Worm (Caenorhabditis elegans): Measurements from ENCODE around the gene pgph-3.

The pgph-3 gene

DNA sequence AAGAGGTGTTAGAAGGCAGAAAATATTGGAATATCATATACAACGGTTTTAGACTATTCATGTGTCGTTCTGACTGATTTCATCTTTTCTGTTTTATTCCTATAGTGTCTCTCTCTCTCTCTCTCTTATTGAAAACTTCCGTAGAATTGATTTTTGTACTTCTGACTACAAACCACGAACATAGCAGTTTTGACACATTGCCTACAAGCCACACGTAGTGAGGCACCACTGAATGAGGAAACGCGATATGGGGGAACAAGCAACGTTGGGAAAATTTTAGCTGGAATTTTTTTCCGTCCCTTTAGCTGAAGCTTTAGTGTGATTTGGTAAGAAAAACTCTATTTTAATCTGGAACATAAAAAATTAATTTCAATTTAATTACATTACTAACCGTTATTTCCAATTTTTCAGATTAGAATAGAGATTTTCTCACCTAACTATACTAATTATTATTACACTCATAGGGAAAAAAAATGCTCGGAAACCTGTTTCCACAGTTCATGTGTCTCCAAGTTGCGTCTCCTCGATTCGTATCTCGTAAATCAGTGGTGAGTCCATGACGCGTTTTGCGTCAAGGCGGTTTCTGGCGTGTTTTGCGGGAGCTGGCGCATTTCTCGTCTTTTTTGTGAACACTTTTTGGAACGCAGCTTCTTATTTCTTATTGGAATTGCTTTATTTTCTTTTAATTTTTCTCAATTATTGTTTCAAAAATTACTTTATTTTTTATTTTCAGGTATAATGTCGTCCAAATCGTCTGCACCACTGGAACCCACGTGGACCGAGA, 27.0 kb upstream of the pgph-3 start, which contains the start of the genes nhr-142 and F44E7.9 (continued):
- TF ChIP-seq fkh-10 (GFP tag; optimal IDR thresholded peaks at IDR 0.05), result peak; percentile 77
- no peak for TF ChIP-seq nhr-28 (tag; optimal IDR thresholded peaks at IDR 0.05)
- peak; percentile 75 for TF ChIP-seq fos-1 (tag; optimal IDR thresholded peaks at IDR 0.05)
- TF ChIP-seq lir-3 (tag; optimal IDR thresholded peaks at IDR 0.05; ENCODE audit: poor library complexity), result peak; percentile 70
- no peak for TF ChIP-seq ets-5 (GFP tag; IDR thresholded peaks at IDR 0.05)
- TF ChIP-seq ama-1 (optimal IDR thresholded peaks at IDR 0.05), result no peak
- peak; percentile 57 for TF ChIP-seq C04F5.9 (tag; optimal IDR thresholded peaks at IDR 0.05)
- peak; percentile 42 for TF ChIP-seq nhr-11 (tag; optimal IDR thresholded peaks at IDR 0.05)
- no peak for TF ChIP-seq unc-30 (tag; optimal IDR thresholded peaks at IDR 0.05)
- TF ChIP-seq ceh-90 (tag; optimal IDR thresholded peaks at IDR 0.05), result no peak
- peak; percentile 49 for TF ChIP-seq ztf-4 (tag; optimal IDR thresholded peaks at IDR 0.05)
- TF ChIP-seq nhr-12 (tag; optimal IDR thresholded peaks at IDR 0.05), result no peak
- peak; percentile 84 for TF ChIP-seq unc-86 (tag; optimal IDR thresholded peaks at IDR 0.05)
- TF ChIP-seq lsy-2 (tag; optimal IDR thresholded peaks at IDR 0.05), result peak; percentile 82 to 90
- peak; percentile 71 for TF ChIP-seq nhr-77 (tag; optimal IDR thresholded peaks at IDR 0.05)
- TF ChIP-seq nhr-90 (tag; optimal IDR thresholded peaks at IDR 0.05; ENCODE audit: poor library complexity), result peak; percentile 90
- no peak for TF ChIP-seq efl-3 (GFP tag; optimal IDR thresholded peaks at IDR 0.05)
- peak; percentile 68 for TF ChIP-seq grh-1 (GFP tag; IDR thresholded peaks at IDR 0.05)
- peak; percentile 38 for TF ChIP-seq zip-4 (GFP tag; optimal IDR thresholded peaks at IDR 0.05)
- TF ChIP-seq lin-14 (GFP tag; optimal IDR thresholded peaks at IDR 0.05), result peak; percentile 91
- TF ChIP-seq elt-3 (tag; optimal IDR thresholded peaks at IDR 0.05), result peak in 2 of 6 experiments; percentile 42 to 78
- no peak for TF ChIP-seq hlh-4 (tag; optimal IDR thresholded peaks at IDR 0.05)
- peak; percentile 38 for TF ChIP-seq pag-3 (tag; optimal IDR thresholded peaks at IDR 0.05; ENCODE audit: borderline replicate concordance, insufficient read depth)
- peak; percentile 73 for TF ChIP-seq isw-1 (GFP tag; IDR thresholded peaks at IDR 0.05)
- no peak for TF ChIP-seq sptf-1 (tag; optimal IDR thresholded peaks at IDR 0.05)
- TF ChIP-seq C16A3.4 (tag; optimal IDR thresholded peaks at IDR 0.05), result peak; percentile 93
- no peak for TF ChIP-seq ceh-63 (GFP tag; optimal IDR thresholded peaks at IDR 0.05)
- TF ChIP-seq efl-1 (optimal IDR thresholded peaks at IDR 0.05), result peak; percentile 85 to 88
- peak; percentile 76 to 98 for TF ChIP-seq efl-1 (GFP tag; optimal IDR thresholded peaks at IDR 0.05 in 1 of 2)
- peak; percentile 94 for TF ChIP-seq nhr-85 (tag)
- TF ChIP-seq nhr-84 (tag; optimal IDR thresholded peaks at IDR 0.05), result no peak
- TF ChIP-seq nhr-237 (tag; optimal IDR thresholded peaks at IDR 0.05), result peak; percentile 64
- TF ChIP-seq dsc-1 (tag; optimal IDR thresholded peaks at IDR 0.05), result peak; percentile 79
- no peak for TF ChIP-seq Y116A8C.19 (tag; optimal IDR thresholded peaks at IDR 0.05; ENCODE audit: borderline replicate concordance)
- no peak for TF ChIP-seq unc-98 (GFP tag; IDR thresholded peaks at IDR 0.05)
- TF ChIP-seq F16B12.6 (tag; optimal IDR thresholded peaks at IDR 0.05), result peak; percentile 60
- no peak for TF ChIP-seq hpl-2 (GFP tag; optimal IDR thresholded peaks at IDR 0.05)
- peak; percentile 89 for TF ChIP-seq lin-13 (GFP tag; optimal IDR thresholded peaks at IDR 0.05)
- peak; percentile 52 for TF ChIP-seq blmp-1 (tag; optimal IDR thresholded peaks at IDR 0.05)
- peak; percentile 87 for TF ChIP-seq fkh-8 (tag; optimal IDR thresholded peaks at IDR 0.05)
- TF ChIP-seq mef-2 (tag; optimal IDR thresholded peaks at IDR 0.05), result peak; percentile 51
- TF ChIP-seq snu-23 (GFP tag; optimal IDR thresholded peaks at IDR 0.05), result peak; percentile 89
- peak; percentile 89 to 90 (median 90) for TF ChIP-seq ceh-82 (tag; optimal IDR thresholded peaks at IDR 0.05)
- TF ChIP-seq lin-15B (tag; optimal IDR thresholded peaks at IDR 0.05), result peak; percentile 76
- no peak for TF ChIP-seq aly-2 (tag; optimal IDR thresholded peaks at IDR 0.05)
- TF ChIP-seq tbx-2 (tag; optimal IDR thresholded peaks at IDR 0.05), result peak; percentile 85

Data from whole organism, L1 larva.